Worm (Caenorhabditis elegans) whole organism, L2 larva: ENCODE measurements around the gene npax-4.

Source experiments
- C34F6.9 ChIP-seq: fragments of 150-350 bp; optimal IDR thresholded peaks from 2 replicates; lab custom pipeline; 2014; ENCODE audit warnings: missing biosample characterization, missing genetic modification characterization
- F13H6.1 ChIP-seq: sonication (generic microtip); optimal IDR thresholded peaks from 2 replicates; lab custom pipeline; 2016; ENCODE audit warnings: missing genetic modification characterization, missing compliant biosample characterization
- R02D3.7 ChIP-seq: fragments of 150-350 bp; optimal IDR thresholded peaks from 2 replicates; lab custom pipeline; 2014; ENCODE audit warnings: missing biosample characterization, missing genetic modification characterization
- ZK546.5 ChIP-seq: sonication (generic microtip); optimal IDR thresholded peaks from 2 replicates; lab custom pipeline; 2017; ENCODE audit warnings: missing biosample characterization, missing genetic modification characterization
- alr-1 ChIP-seq: fragments of 150-350 bp; optimal IDR thresholded peaks from 2 replicates; lab custom pipeline; 2014; ENCODE audit warnings: missing biosample characterization, missing genetic modification characterization
- aly-2 ChIP-seq: fragments of 150-350 bp; optimal IDR thresholded peaks from 2 replicates; lab custom pipeline; 2014; ENCODE audit warnings: missing biosample characterization, missing genetic modification characterization
- ama-1 ChIP-seq: fragments of 150-350 bp; optimal IDR thresholded peaks from 2 replicates; lab custom pipeline; 2018; ENCODE audit warnings: inconsistent platforms
- ceh-16 ChIP-seq: fragments of 150-350 bp; optimal IDR thresholded peaks from 2 replicates; lab custom pipeline; 2014; ENCODE audit warnings: missing biosample characterization, missing genetic modification characterization
- ceh-82 ChIP-seq: fragments of 150-350 bp; optimal IDR thresholded peaks from 2 replicates; lab custom pipeline; 2014; ENCODE audit warnings: missing biosample characterization, missing genetic modification characterization
- crh-2 ChIP-seq: sonication (generic microtip); optimal IDR thresholded peaks from 2 replicates; lab custom pipeline; 2017; ENCODE audit warnings: missing biosample characterization, missing genetic modification characterization
- egl-27 ChIP-seq: sonication (generic microtip); optimal IDR thresholded peaks from 3 replicates; lab custom pipeline; 2017; ENCODE audit warnings: missing biosample characterization, missing genetic modification reagents, missing genetic modification characterization
- elt-1 ChIP-seq: fragments of 150-350 bp; optimal IDR thresholded peaks from 2 replicates; lab custom pipeline; 2014; ENCODE audit warnings: missing biosample characterization, missing genetic modification characterization
- elt-3 ChIP-seq: sonication (generic microtip); optimal IDR thresholded peaks from 2 replicates; lab custom pipeline; 2017; ENCODE audit warnings: missing biosample characterization, missing genetic modification characterization
- fos-1 ChIP-seq: fragments of 150-350 bp; optimal IDR thresholded peaks from 2 replicates; lab custom pipeline; 2014; ENCODE audit warnings: missing biosample characterization, missing genetic modification characterization
- gmeb-1 ChIP-seq: fragments of 150-350 bp; optimal IDR thresholded peaks from 2 replicates; lab custom pipeline; 2014; ENCODE audit warnings: missing biosample characterization, missing genetic modification characterization
- lin-11 ChIP-seq: fragments of 150-350 bp; sonication (generic microtip); optimal IDR thresholded peaks from 2 replicates; lab custom pipeline; 2014; ENCODE audit warnings: missing biosample characterization, missing genetic modification characterization, inconsistent platforms, mixed read lengths
- lin-13 ChIP-seq: fragments of 150-350 bp; optimal IDR thresholded peaks from 2 replicates; lab custom pipeline; 2014; ENCODE audit warnings: missing biosample characterization, missing genetic modification reagents, missing genetic modification characterization
- lin-39 ChIP-seq: fragments of 150-350 bp; optimal IDR thresholded peaks from 2 replicates; lab custom pipeline; 2014; ENCODE audit warnings: missing biosample characterization, missing genetic modification reagents, missing genetic modification characterization
- lsy-2 ChIP-seq, 2 experiments: fragments of 150-350 bp in 1 of 2; sonication (generic microtip) in 1 of 2; optimal IDR thresholded peaks; 2 replicates each; lab custom pipeline; 2014 to 2017; ENCODE audit warnings: missing biosample characterization in 2 of 2, missing genetic modification characterization in 2 of 2
- mdl-1 ChIP-seq, 2 experiments: fragments of 150-350 bp in 1 of 2; sonication (generic microtip) in 1 of 2; optimal IDR thresholded peaks; 2 replicates each; lab custom pipeline; 2017; ENCODE audit warnings: missing biosample characterization in 2 of 2, missing genetic modification characterization in 2 of 2
- nhr-10 ChIP-seq: sonication (generic microtip); optimal IDR thresholded peaks from 2 replicates; lab custom pipeline; 2017; ENCODE audit warnings: missing biosample characterization, missing genetic modification characterization
- nhr-11 ChIP-seq: fragments of 150-350 bp; optimal IDR thresholded peaks from 2 replicates; lab custom pipeline; 2014; ENCODE audit warnings: missing biosample characterization, missing genetic modification characterization
- nhr-12 ChIP-seq: fragments of 150-350 bp; optimal IDR thresholded peaks from 2 replicates; lab custom pipeline; 2014; ENCODE audit warnings: missing biosample characterization, missing genetic modification characterization
- nhr-129 ChIP-seq: fragments of 150-350 bp; optimal IDR thresholded peaks from 2 replicates; lab custom pipeline; 2014; ENCODE audit warnings: missing biosample characterization, missing genetic modification characterization
- nhr-21 ChIP-seq: fragments of 150-350 bp; optimal IDR thresholded peaks from 2 replicates; lab custom pipeline; 2014; ENCODE audit warnings: missing biosample characterization, missing genetic modification characterization
- nhr-237 ChIP-seq: fragments of 150-350 bp; optimal IDR thresholded peaks from 2 replicates; lab custom pipeline; 2014; ENCODE audit warnings: missing biosample characterization, missing genetic modification characterization
- nhr-25 ChIP-seq: fragments of 150-350 bp; sonication (generic microtip); optimal IDR thresholded peaks from 3 replicates; lab custom pipeline; 2014; ENCODE audit warnings: missing biosample characterization, missing genetic modification characterization
- peb-1 ChIP-seq: fragments of 150-350 bp; optimal IDR thresholded peaks from 2 replicates; lab custom pipeline; 2014; ENCODE audit warnings: missing biosample characterization, missing genetic modification characterization
- sem-4 ChIP-seq: fragments of 150-350 bp; optimal IDR thresholded peaks from 2 replicates; lab custom pipeline; 2014; ENCODE audit warnings: missing biosample characterization, missing genetic modification reagents, missing genetic modification characterization
- skn-1 ChIP-seq: sonication (generic microtip); optimal IDR thresholded peaks from 2 replicates; lab custom pipeline; 2017; ENCODE audit warnings: missing biosample characterization, missing genetic modification characterization
- sma-3 ChIP-seq: sonication (generic microtip); optimal IDR thresholded peaks from 2 replicates; lab custom pipeline; 2016; ENCODE audit warnings: missing genetic modification reagents, missing genetic modification characterization, missing compliant biosample characterization
- snpc-4 ChIP-seq: fragments of 150-350 bp; optimal IDR thresholded peaks from 2 replicates; lab custom pipeline; 2014; ENCODE audit warnings: missing biosample characterization, missing genetic modification characterization
- unc-39 ChIP-seq: fragments of 150-350 bp; optimal IDR thresholded peaks from 2 replicates; lab custom pipeline; 2014; ENCODE audit warnings: missing biosample characterization, missing genetic modification characterization
- unc-55 ChIP-seq: fragments of 150-350 bp; sonication (generic microtip); optimal IDR thresholded peaks from 3 replicates; lab custom pipeline; 2014; ENCODE audit warnings: missing biosample characterization, missing genetic modification reagents, missing genetic modification characterization
- unc-62 ChIP-seq: fragments of 150-350 bp; optimal IDR thresholded peaks from 2 replicates; lab custom pipeline; 2014; ENCODE audit warnings: missing biosample characterization, missing genetic modification reagents, missing genetic modification characterization
- zag-1 ChIP-seq: fragments of 150-350 bp; optimal IDR thresholded peaks from 2 replicates; lab custom pipeline; 2014; ENCODE audit warnings: missing biosample characterization, missing genetic modification characterization
- ztf-1 ChIP-seq: fragments of 200-800 bp; sonication (Bioruptor generic); conservative IDR thresholded peaks from 2 replicates; pipeline ENCODE4 v1.3.6; 2022; ENCODE audit warnings: missing genetic modification characterization, missing compliant biosample characterization
- ztf-11 ChIP-seq: sonication (generic microtip); optimal IDR thresholded peaks from 2 replicates; lab custom pipeline; 2017; ENCODE audit warnings: missing biosample characterization, missing genetic modification characterization

Gene npax-4

DNA sequence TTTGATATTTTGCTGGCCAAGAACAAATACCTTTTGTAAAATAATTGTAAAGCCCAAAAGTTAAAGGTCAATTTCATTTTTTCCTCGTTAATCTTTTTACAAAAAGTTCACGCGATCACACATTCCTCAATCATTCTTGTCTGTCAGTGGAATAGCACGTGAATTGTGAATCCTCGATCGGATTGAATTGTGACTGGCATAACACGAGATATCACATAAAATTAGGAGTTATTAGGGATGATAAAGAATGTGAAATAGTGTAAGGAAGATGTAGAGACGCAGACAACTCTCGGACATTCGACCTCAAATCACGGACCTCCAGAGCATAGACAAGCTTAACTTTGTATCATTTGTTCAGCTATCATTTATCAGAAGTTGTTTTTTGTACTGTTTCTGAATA is 26.5 kb upstream of the npax-4 start, which contains the start of gene C27B7.6:
C27B7.6 (minus strand) TSS at position 182 of the 400 bp plus-strand sequence.
- no peak for TF ChIP-seq R02D3.7 (tag; lab: Kevin White, UChicago)

- TF ChIP-seq alr-1 (tag; lab: Kevin White, UChicago) (no peak), lin-11 (no peak), elt-1 (tag; lab: Kevin White, UChicago) (no peak), egl-27 (no peak), unc-55 (GFP tag; lab: Kevin White, UChicago) (no peak), ceh-82 (tag; lab: Kevin White, UChicago) (no peak), ceh-16 (tag; lab: Kevin White, UChicago) (no peak), ama-1 (lab: Kevin White, UChicago) (no peak), F13H6.1 (tag; lab: Kevin White, UChicago) (no peak), nhr-11 (tag; lab: Kevin White, UChicago) (no peak), unc-39 (no peak), crh-2 (tag; lab: Kevin White, UChicago) (no peak), nhr-129 (tag; lab: Kevin White, UChicago) (no peak), nhr-237 (tag; lab: Kevin White, UChicago) (no peak), mdl-1 (tag; optimal IDR thresholded peaks at IDR 0.05; lab: Kevin White, UChicago) (no peak), C34F6.9 (no peak), lin-39 (tag; lab: Kevin White, UChicago) (no peak)
Measured at ce11 chrIV:8901346-8901745, 21.6 kb upstream of the npax-4 start, which contains the start of gene C27B7.5. Gene C27B7.5 (plus strand): TSS chrIV:8901646.

DNA sequence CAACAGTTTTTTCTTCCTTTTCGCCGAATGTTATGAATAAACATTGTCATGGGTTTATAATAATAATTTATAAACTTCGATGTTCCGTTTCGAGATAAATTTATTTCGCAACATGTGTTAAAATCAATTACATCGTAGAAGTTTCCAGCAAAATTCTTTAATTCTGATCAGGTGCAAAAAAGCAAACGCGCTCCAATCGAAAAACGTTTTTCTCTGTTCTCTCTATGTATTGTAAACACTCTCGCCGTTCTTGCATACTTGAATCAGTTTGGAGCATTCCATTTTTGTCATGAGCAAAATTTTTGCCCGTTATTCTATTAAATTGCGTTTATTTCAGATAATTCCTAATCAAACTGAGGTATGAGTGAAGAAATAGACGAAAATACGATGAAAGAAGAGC is 14.0 kb upstream of the npax-4 start, which contains the start of gene rad-54.L2:
rad-54.L2 (plus strand) TSS at position 332 of the 400 bp plus-strand sequence.
- TF ChIP-seq nhr-10 (peak; percentile 39), sma-3 (peak; percentile 36), nhr-129 (tag; lab: Kevin White, UChicago) (peak; percentile 64), zag-1 (tag; lab: Kevin White, UChicago) (no peak), F13H6.1 (tag; lab: Kevin White, UChicago) (peak; percentile 29), nhr-237 (tag; lab: Kevin White, UChicago) (no peak), C34F6.9 (peak; percentile 96), skn-1 (no peak), unc-55 (GFP tag; lab: Kevin White, UChicago) (peak; percentile 86), crh-2 (tag; lab: Kevin White, UChicago) (peak; percentile 80), nhr-12 (no peak), ceh-82 (tag; lab: Kevin White, UChicago) (no peak), fos-1 (peak; percentile 63), peb-1 (tag; lab: Kevin White, UChicago) (no peak), lin-13 (peak; percentile 37), lsy-2 (tag; optimal IDR thresholded peaks at IDR 0.05; lab: Kevin White, UChicago) (peak; percentile 30 to 72), ama-1 (lab: Kevin White, UChicago) (no peak), snpc-4 (tag; lab: Kevin White, UChicago) (peak; percentile 52), sem-4 (tag; lab: Kevin White, UChicago) (no peak), unc-39 (no peak), R02D3.7 (tag; lab: Kevin White, UChicago) (no peak), nhr-25 (tag; lab: Kevin White, UChicago) (peak; percentile 61), elt-3 (tag; lab: Kevin White, UChicago) (no peak), aly-2 (no peak), nhr-11 (tag; lab: Kevin White, UChicago) (no peak), egl-27 (no peak), ztf-1 (GFP tag; lab: Robert Waterston, UW) (no peak), ztf-11 (tag; lab: Kevin White, UChicago) (no peak), gmeb-1 (tag; lab: Kevin White, UChicago) (peak; percentile 46), ZK546.5 (tag; lab: Kevin White, UChicago) (no peak), nhr-21 (tag; lab: Kevin White, UChicago) (no peak)

ce11 chrIV:8892558-8892957 is 12.8 kb upstream of the npax-4 start, which contains the start of gene C27B7.2:
Gene C27B7.2 (plus strand): TSS chrIV:8892858.
- no peak for TF ChIP-seq nhr-12
- TF ChIP-seq sma-3 = no peak
- TF ChIP-seq gmeb-1 (tag; lab: Kevin White, UChicago) = no peak
- TF ChIP-seq egl-27 = no peak
- TF ChIP-seq nhr-11 (tag; lab: Kevin White, UChicago) = no peak
- TF ChIP-seq ztf-11 (tag; lab: Kevin White, UChicago) = no peak
- no peak for TF ChIP-seq aly-2
- no peak for TF ChIP-seq unc-62 (GFP tag; lab: Kevin White, UChicago)
- TF ChIP-seq lin-11 = no peak
